Worm (Caenorhabditis elegans): ENCODE results near the gene srx-136.

Gene srx-136

DNA sequence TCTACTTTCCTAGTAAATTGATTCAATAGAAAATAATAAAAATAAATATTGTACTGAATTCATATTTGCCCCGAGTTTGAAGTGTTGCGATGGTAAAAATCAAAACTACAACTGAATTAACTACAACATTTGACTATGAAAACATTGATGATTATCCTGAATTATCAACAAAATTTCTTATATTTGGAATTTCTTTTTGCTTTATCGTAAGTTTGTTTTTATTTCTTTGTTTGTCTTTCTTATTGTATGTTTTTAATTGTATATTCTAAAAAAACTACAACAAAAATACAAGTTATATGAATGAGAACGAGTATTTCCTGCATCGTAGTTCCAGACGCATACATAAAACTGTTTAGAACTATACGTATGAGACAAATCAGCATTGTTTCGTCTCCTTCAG is 20.1 kb upstream of the srx-136 start, which contains the start of gene srx-128:
TSS of gene srx-128 (plus strand) at position 301 of the 400 bp plus-strand sequence.
- TF ChIP-seq T22C8.4 (GFP tag; IDR thresholded peaks at IDR 0.05) (no peak), klf-2 (GFP tag; conservative IDR thresholded peaks at IDR 0.05) (no peak), tab-1 (GFP tag; IDR thresholded peaks at IDR 0.05) (no peak), cog-1 (tag; optimal IDR thresholded peaks at IDR 0.05) (no peak), ztf-23 (GFP tag; IDR thresholded peaks at IDR 0.05) (no peak), ztf-29 (GFP tag; IDR thresholded peaks at IDR 0.05) (no peak), med-1 (GFP tag; optimal IDR thresholded peaks at IDR 0.05; ENCODE audit: insufficient read depth) (no peak), ref-1 (GFP tag; conservative IDR thresholded peaks at IDR 0.05) (no peak), flt-1 (GFP tag; IDR thresholded peaks at IDR 0.05) (no peak)

DNA sequence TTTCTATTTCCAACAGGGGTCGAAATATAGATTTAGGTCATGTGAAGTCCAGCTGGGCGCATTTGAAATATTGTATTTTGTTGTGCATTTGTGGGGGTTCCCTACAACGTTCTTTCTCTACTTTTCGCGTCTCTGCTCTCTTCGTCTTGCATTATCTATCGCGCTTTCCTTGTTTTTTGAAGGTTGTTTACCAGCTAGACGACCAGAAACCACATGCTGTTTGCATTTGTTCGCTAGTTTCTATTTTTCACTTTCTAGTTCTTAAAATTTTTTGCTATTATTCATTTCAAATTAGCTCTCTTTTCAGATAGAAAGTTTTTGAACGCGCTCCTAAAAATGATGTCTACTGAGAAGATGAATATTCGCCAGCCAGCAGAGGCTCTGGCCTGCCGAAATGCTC is 17.8 kb upstream of the srx-136 start, which contains the start of gene F55B12.10:
TSS of gene F55B12.10 (plus strand) at position 301 of the 400 bp plus-strand sequence.
- no peak for TF ChIP-seq ztf-23 (GFP tag; IDR thresholded peaks at IDR 0.05)
- TF ChIP-seq ref-1 (GFP tag; conservative IDR thresholded peaks at IDR 0.05), result no peak
- TF ChIP-seq T22C8.4 (GFP tag; IDR thresholded peaks at IDR 0.05), result no peak
- TF ChIP-seq tab-1 (GFP tag; IDR thresholded peaks at IDR 0.05), result no peak
- no peak for TF ChIP-seq flt-1 (GFP tag; IDR thresholded peaks at IDR 0.05)
- no peak for TF ChIP-seq ztf-29 (GFP tag; IDR thresholded peaks at IDR 0.05)
- no peak for TF ChIP-seq klf-2 (GFP tag; conservative IDR thresholded peaks at IDR 0.05)
- TF ChIP-seq cog-1 (tag; optimal IDR thresholded peaks at IDR 0.05), result no peak
- no peak for TF ChIP-seq med-1 (GFP tag; optimal IDR thresholded peaks at IDR 0.05; ENCODE audit: insufficient read depth)

DNA sequence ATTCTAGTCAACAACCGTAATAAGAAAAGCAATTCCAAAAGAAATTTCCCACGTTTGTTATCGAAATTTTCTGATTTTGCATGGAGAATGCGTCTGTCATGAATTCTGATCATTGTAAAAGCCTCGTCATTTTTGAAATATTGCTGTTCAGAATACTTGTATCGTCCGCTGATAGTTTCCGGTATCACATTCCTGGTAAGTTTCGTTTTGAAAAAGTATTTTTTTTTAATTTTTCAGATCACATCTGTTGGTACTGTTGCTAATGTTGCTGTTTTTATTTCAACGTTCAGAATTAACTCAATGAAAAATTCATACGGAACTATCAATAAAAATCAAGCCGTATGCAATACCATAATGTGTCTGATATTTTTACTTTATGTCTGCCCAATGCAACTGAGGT is 16.3 kb upstream of the srx-136 start, which contains the start of gene srx-17:
TSS of gene srx-17 (plus strand) at position 301 of the 400 bp plus-strand sequence.
- TF ChIP-seq tab-1 (GFP tag; IDR thresholded peaks at IDR 0.05), result no peak
- TF ChIP-seq flt-1 (GFP tag; IDR thresholded peaks at IDR 0.05), result no peak
- no peak for TF ChIP-seq ref-1 (GFP tag; conservative IDR thresholded peaks at IDR 0.05)
- TF ChIP-seq T22C8.4 (GFP tag; IDR thresholded peaks at IDR 0.05), result no peak
- no peak for TF ChIP-seq ztf-29 (GFP tag; IDR thresholded peaks at IDR 0.05)
- no peak for TF ChIP-seq ztf-23 (GFP tag; IDR thresholded peaks at IDR 0.05)
- no peak for TF ChIP-seq med-1 (GFP tag; optimal IDR thresholded peaks at IDR 0.05; ENCODE audit: insufficient read depth)
- no peak for TF ChIP-seq klf-2 (GFP tag; conservative IDR thresholded peaks at IDR 0.05)
- TF ChIP-seq cog-1 (tag; optimal IDR thresholded peaks at IDR 0.05), result no peak

DNA sequence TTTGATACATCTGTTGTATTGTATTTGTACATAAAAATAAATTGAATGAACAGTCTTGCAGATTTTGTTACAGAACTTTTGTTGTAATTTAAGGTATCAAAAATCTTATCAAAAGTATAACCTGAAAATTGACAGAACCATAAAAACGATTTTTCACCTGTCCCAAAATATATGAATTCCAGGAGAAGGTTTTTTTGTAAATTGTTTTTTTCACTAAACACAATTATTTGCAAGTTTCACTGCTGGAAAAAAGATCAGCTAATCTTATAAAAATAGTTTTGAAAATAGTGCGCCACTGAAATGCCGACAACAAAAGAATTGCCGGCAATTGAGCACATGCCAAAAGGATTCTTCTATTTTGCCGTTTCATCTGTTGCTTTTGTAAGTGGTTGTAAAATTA is 14.1 kb upstream of the srx-136 start, which contains the start of gene srx-130:
TSS of gene srx-130 (plus strand) at position 301 of the 400 bp plus-strand sequence.
- TF ChIP-seq tab-1 (GFP tag; IDR thresholded peaks at IDR 0.05) (no peak), cog-1 (tag; optimal IDR thresholded peaks at IDR 0.05) (no peak), ztf-29 (GFP tag; IDR thresholded peaks at IDR 0.05) (no peak), flt-1 (GFP tag; IDR thresholded peaks at IDR 0.05) (no peak), ref-1 (GFP tag; conservative IDR thresholded peaks at IDR 0.05) (no peak), ztf-23 (GFP tag; IDR thresholded peaks at IDR 0.05) (no peak), klf-2 (GFP tag; conservative IDR thresholded peaks at IDR 0.05) (no peak), T22C8.4 (GFP tag; IDR thresholded peaks at IDR 0.05) (no peak), med-1 (GFP tag; optimal IDR thresholded peaks at IDR 0.05; ENCODE audit: insufficient read depth) (no peak)

DNA sequence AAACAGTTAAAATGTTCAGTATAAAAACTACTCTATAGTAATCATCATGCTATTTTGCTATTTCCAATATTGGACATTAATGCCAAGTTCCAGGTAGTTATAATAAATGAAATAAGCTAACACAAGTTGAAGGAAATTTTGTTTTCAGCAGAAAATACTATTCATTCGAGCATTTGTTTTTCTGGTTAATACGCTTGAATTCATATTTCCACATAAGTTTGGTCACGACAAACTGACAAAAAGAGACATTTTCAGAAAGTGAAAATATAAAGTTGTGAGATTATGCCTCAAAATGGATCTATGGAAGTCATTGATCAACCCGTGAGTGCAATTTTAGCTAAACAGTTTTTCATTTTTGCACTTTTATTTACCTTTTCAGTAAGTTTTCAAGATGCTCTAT is 12.1 kb upstream of the srx-136 start, which contains the start of gene srx-131:
TSS of gene srx-131 (plus strand) at position 301 of the 400 bp plus-strand sequence.
- TF ChIP-seq ztf-23 (GFP tag; IDR thresholded peaks at IDR 0.05) (no peak), cog-1 (tag; optimal IDR thresholded peaks at IDR 0.05) (no peak)

DNA sequence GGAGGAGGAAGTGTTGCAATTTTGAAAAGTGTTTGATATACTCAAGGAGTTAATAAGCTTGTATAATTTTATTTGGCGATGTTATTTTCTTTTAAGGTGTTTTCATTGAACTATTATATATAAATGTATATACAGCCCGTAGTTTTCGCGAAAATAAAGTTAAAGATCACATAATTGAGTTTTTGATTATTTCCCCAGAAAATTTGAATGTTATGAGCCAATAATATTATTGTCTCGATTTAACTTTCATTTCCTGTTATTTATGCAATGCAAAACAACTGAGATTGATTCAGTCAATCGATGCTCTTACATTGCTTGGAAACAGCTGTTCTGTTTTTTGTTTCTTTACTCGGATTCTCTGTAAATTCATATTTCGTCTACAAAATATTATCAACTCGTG is 8.9 kb upstream of the srx-136 start, which contains the start of gene srx-133:
TSS of gene srx-133 (plus strand) at position 301 of the 400 bp plus-strand sequence.
- TF ChIP-seq ztf-29 (GFP tag; IDR thresholded peaks at IDR 0.05) (no peak), ztf-23 (GFP tag; IDR thresholded peaks at IDR 0.05) (no peak), cog-1 (tag; optimal IDR thresholded peaks at IDR 0.05) (no peak), med-1 (GFP tag; optimal IDR thresholded peaks at IDR 0.05; ENCODE audit: insufficient read depth) (no peak), flt-1 (GFP tag; IDR thresholded peaks at IDR 0.05) (no peak), ref-1 (GFP tag; conservative IDR thresholded peaks at IDR 0.05) (no peak), klf-2 (GFP tag; conservative IDR thresholded peaks at IDR 0.05) (no peak), tab-1 (GFP tag; IDR thresholded peaks at IDR 0.05) (no peak), T22C8.4 (GFP tag; IDR thresholded peaks at IDR 0.05) (no peak)

DNA sequence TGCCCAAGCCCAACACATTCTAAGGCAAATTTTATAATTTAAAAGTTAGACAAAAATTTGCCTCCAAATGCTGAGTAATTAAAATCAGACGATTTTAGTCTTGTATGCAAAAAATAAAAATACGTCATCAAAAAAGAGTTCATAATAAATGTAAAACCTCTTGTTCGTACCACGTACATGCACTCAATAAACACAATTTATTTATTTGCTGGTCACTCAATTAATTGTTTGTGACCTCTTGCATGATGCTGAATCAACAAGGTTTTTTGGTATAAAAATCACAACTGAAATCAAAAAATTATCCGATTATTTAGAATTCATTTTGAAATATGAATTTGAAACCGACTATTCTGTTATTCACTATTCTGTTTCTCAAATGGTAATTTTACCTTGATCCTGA is 7.1 kb upstream of the srx-136 start, which contains the start of gene hpx-2:
TSS of gene hpx-2 (plus strand) at position 301 of the 400 bp plus-strand sequence.
- no peak for TF ChIP-seq ref-1 (GFP tag; conservative IDR thresholded peaks at IDR 0.05)
- TF ChIP-seq med-1 (GFP tag; optimal IDR thresholded peaks at IDR 0.05; ENCODE audit: insufficient read depth), result no peak
- no peak for TF ChIP-seq ztf-23 (GFP tag; IDR thresholded peaks at IDR 0.05)
- TF ChIP-seq tab-1 (GFP tag; IDR thresholded peaks at IDR 0.05), result no peak
- no peak for TF ChIP-seq flt-1 (GFP tag; IDR thresholded peaks at IDR 0.05)
- TF ChIP-seq klf-2 (GFP tag; conservative IDR thresholded peaks at IDR 0.05), result no peak
- no peak for TF ChIP-seq T22C8.4 (GFP tag; IDR thresholded peaks at IDR 0.05)

DNA sequence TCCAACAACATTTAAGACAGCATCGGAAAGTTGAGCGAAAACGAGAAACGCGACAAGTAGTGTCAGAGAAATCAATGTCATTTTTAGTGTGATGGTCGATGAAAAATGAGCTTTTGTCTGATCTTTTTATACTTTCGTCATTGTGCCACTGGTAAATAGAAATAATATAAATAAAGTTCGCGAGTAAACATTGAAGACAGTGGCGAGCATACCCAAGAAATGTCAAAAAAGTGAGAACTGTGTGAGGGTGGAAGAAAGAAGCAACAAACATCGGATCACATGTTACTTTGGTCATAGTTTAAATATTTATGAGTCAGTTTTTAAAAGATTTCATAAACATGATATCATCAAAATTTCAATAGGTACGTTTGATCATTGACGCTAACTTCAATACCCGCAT is 2.9 kb upstream of the srx-136 start, which contains the start of gene ttr-21:
TSS of gene ttr-21 (minus strand) at position 100 of the 400 bp plus-strand sequence.
- no peak for TF ChIP-seq ref-1 (GFP tag; conservative IDR thresholded peaks at IDR 0.05)
- no peak for TF ChIP-seq cog-1 (tag; optimal IDR thresholded peaks at IDR 0.05)
- no peak for TF ChIP-seq ztf-29 (GFP tag; IDR thresholded peaks at IDR 0.05)
- TF ChIP-seq ztf-23 (GFP tag; IDR thresholded peaks at IDR 0.05), result no peak
- no peak for TF ChIP-seq klf-2 (GFP tag; conservative IDR thresholded peaks at IDR 0.05)

DNA sequence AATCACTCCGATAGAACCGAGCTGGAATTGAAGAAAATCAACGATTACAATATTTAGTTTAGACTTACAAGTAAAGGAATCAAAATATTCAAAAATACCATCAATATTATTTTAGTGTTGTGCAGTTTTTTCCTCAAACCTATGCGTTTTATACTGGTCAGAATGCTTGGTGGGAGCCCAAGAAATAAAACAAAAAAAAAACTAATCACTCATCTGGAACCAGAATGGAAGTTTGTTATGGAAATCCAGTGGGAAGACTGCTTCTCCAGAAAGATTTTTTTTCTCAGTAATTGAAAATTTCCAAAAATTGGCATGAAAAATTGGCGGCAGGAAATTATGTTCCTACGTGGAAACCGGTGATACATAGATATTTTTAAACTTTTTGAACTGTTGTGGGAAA is 856 bp upstream of the srx-136 start, which contains the start of gene srx-134:
TSS of gene srx-134 (minus strand) at position 101 of the 400 bp plus-strand sequence.
- TF ChIP-seq ztf-29 (GFP tag; IDR thresholded peaks at IDR 0.05) (no peak), ref-1 (GFP tag; conservative IDR thresholded peaks at IDR 0.05) (no peak), T22C8.4 (GFP tag; IDR thresholded peaks at IDR 0.05) (no peak)

DNA sequence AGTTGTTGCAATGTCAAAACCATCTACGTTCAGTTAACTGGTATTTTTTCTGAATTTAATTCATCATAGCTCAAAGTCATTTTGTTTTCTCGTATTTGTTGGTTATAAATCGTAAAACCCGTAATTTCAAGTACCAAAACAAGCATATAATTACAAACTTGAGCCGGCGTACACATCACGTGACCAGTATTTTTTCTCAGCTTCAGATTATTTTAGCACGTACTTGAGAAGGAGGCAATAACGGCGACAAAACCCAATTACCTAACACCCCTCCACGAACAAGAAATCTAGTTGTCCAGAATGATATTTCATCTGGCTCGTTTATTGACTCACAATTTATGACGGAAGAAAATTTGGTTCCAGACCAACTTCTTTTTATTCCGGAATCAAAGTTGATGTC is 1.7 kb downstream of the srx-136 start, which contains the start of gene srx-135:
TSS of gene srx-135 (plus strand) at position 301 of the 400 bp plus-strand sequence.
- TF ChIP-seq ref-1 (GFP tag; conservative IDR thresholded peaks at IDR 0.05) (no peak), ztf-23 (GFP tag; IDR thresholded peaks at IDR 0.05) (no peak), flt-1 (GFP tag; IDR thresholded peaks at IDR 0.05) (no peak), cog-1 (tag; optimal IDR thresholded peaks at IDR 0.05) (no peak), med-1 (GFP tag; optimal IDR thresholded peaks at IDR 0.05; ENCODE audit: insufficient read depth) (no peak), ztf-29 (GFP tag; IDR thresholded peaks at IDR 0.05) (no peak), klf-2 (GFP tag; conservative IDR thresholded peaks at IDR 0.05) (no peak), tab-1 (GFP tag; IDR thresholded peaks at IDR 0.05) (no peak), T22C8.4 (GFP tag; IDR thresholded peaks at IDR 0.05) (no peak)
